Worm (Caenorhabditis elegans) whole organism, L3 larva: ENCODE results near the gene EGAP9.4.
"Not testable (repeated sequence)": the region's sequence is repeated elsewhere in the genome, so short reads cannot be mapped to it uniquely, and the experiment has no call there.

Experiments
- aly-2 ChIP-seq: fragments of 150-350 bp; optimal IDR thresholded peaks from 2 replicates; lab custom pipeline; 2014; ENCODE audit warnings: missing biosample characterization, missing genetic modification characterization
- ama-1 ChIP-seq: fragments of 150-350 bp; optimal IDR thresholded peaks from 2 replicates; lab custom pipeline; 2018
- ceh-16 ChIP-seq: sonication (generic microtip); optimal IDR thresholded peaks from 2 replicates; lab custom pipeline; 2017; ENCODE audit warnings: missing biosample characterization, missing genetic modification characterization
- daf-12 ChIP-seq: fragments of 150-350 bp; optimal IDR thresholded peaks from 2 replicates; lab custom pipeline; 2014; ENCODE audit warnings: missing biosample characterization, missing genetic modification reagents, missing genetic modification characterization
- egl-5 ChIP-seq: fragments of 150-350 bp; optimal IDR thresholded peaks from 2 replicates; lab custom pipeline; 2017; ENCODE audit warnings: missing biosample characterization, missing genetic modification reagents, missing genetic modification characterization, inconsistent platforms
- elt-1 ChIP-seq: fragments of 150-350 bp; optimal IDR thresholded peaks from 2 replicates; lab custom pipeline; 2014; ENCODE audit warnings: missing biosample characterization, missing genetic modification characterization
- elt-2 ChIP-seq: sonication (generic microtip); optimal IDR thresholded peaks from 2 replicates; lab custom pipeline; 2016; ENCODE audit warnings: missing genetic modification reagents, mild to moderate bottlenecking, missing genetic modification characterization, missing compliant biosample characterization
- elt-3 ChIP-seq, 3 experiments: fragments of 150-350 bp in 1 of 3; sonication (generic microtip) in 2 of 3; optimal IDR thresholded peaks; 2 replicates in 2 of 3; 4 replicates in 1 of 3; lab custom pipeline; 2014 to 2017; ENCODE audit warnings: missing biosample characterization in 3 of 3, missing genetic modification characterization in 3 of 3
- fkh-10 ChIP-seq: sonication (generic microtip); optimal IDR thresholded peaks from 2 replicates; lab custom pipeline; 2017; ENCODE audit warnings: missing biosample characterization, missing genetic modification reagents, missing genetic modification characterization
- fkh-2 ChIP-seq: fragments of 150-350 bp; optimal IDR thresholded peaks from 2 replicates; lab custom pipeline; 2014; ENCODE audit warnings: missing biosample characterization, missing genetic modification reagents, missing genetic modification characterization
- fos-1 ChIP-seq: fragments of 150-350 bp; optimal IDR thresholded peaks from 2 replicates; lab custom pipeline; 2014; ENCODE audit warnings: missing biosample characterization, missing genetic modification characterization
- hmg-11 ChIP-seq: sonication (generic microtip); optimal IDR thresholded peaks from 2 replicates; lab custom pipeline; 2016; ENCODE audit warnings: missing genetic modification characterization, missing compliant biosample characterization
- jun-1 ChIP-seq: fragments of 150-350 bp; optimal IDR thresholded peaks from 2 replicates; lab custom pipeline; 2014; ENCODE audit warnings: missing biosample characterization, missing genetic modification reagents, missing genetic modification characterization
- lin-39 ChIP-seq: fragments of 150-350 bp; optimal IDR thresholded peaks from 2 replicates; lab custom pipeline; 2018; ENCODE audit warnings: missing biosample characterization, missing genetic modification reagents, missing genetic modification characterization
- mdl-1 ChIP-seq: fragments of 150-350 bp; optimal IDR thresholded peaks from 2 replicates; lab custom pipeline; 2014; ENCODE audit warnings: missing biosample characterization, missing genetic modification characterization
- nfya-1 ChIP-seq: sonication (generic microtip); optimal IDR thresholded peaks from 2 replicates; lab custom pipeline; 2017; ENCODE audit warnings: missing genetic modification characterization, mild to moderate bottlenecking, missing compliant biosample characterization, antibody characterized with exemption, moderate library complexity; ENCODE audit not compliant: insufficient read depth
- nhr-11 ChIP-seq: fragments of 150-350 bp; optimal IDR thresholded peaks from 2 replicates; lab custom pipeline; 2014; ENCODE audit warnings: missing biosample characterization, missing genetic modification characterization
- nhr-12 ChIP-seq: fragments of 150-350 bp; optimal IDR thresholded peaks from 2 replicates; lab custom pipeline; 2014; ENCODE audit warnings: missing biosample characterization, missing genetic modification characterization
- nhr-23 ChIP-seq: fragments of 150-350 bp; optimal IDR thresholded peaks from 2 replicates; lab custom pipeline; 2014; ENCODE audit warnings: missing biosample characterization, missing genetic modification reagents, missing genetic modification characterization
- nhr-237 ChIP-seq: fragments of 150-350 bp; optimal IDR thresholded peaks from 2 replicates; lab custom pipeline; 2014; ENCODE audit warnings: missing biosample characterization, missing genetic modification characterization
- nhr-28 ChIP-seq: fragments of 150-350 bp; optimal IDR thresholded peaks from 2 replicates; lab custom pipeline; 2014; ENCODE audit warnings: missing biosample characterization, missing genetic modification characterization
- nhr-67 ChIP-seq: fragments of 150-350 bp; optimal IDR thresholded peaks from 2 replicates; lab custom pipeline; 2014; ENCODE audit warnings: missing biosample characterization, missing genetic modification characterization
- nhr-76 ChIP-seq: fragments of 150-350 bp; sonication (generic microtip); optimal IDR thresholded peaks from 5 replicates; lab custom pipeline; 2014; ENCODE audit warnings: missing biosample characterization, missing genetic modification characterization
- nhr-77 ChIP-seq: fragments of 150-350 bp; optimal IDR thresholded peaks from 2 replicates; lab custom pipeline; 2014; ENCODE audit warnings: missing biosample characterization, missing genetic modification characterization
- pha-4 ChIP-seq: fragments of 150-350 bp; optimal IDR thresholded peaks from 2 replicates; lab custom pipeline; 2014; ENCODE audit warnings: missing biosample characterization, missing genetic modification reagents, missing genetic modification characterization
- pqm-1 ChIP-seq: fragments of 150-350 bp; optimal IDR thresholded peaks from 2 replicates; lab custom pipeline; 2017; ENCODE audit warnings: missing biosample characterization, missing genetic modification characterization, inconsistent platforms
- skn-1 ChIP-seq: fragments of 150-350 bp; optimal IDR thresholded peaks from 2 replicates; lab custom pipeline; 2014; ENCODE audit warnings: missing biosample characterization, missing genetic modification characterization
- snpc-4 ChIP-seq: fragments of 150-350 bp; optimal IDR thresholded peaks from 2 replicates; lab custom pipeline; 2014; ENCODE audit warnings: missing biosample characterization, missing genetic modification characterization
- tbx-2 ChIP-seq: sonication (generic microtip); optimal IDR thresholded peaks from 2 replicates; lab custom pipeline; 2016; ENCODE audit warnings: mild to moderate bottlenecking, missing genetic modification characterization, missing compliant biosample characterization
- unc-62 ChIP-seq: fragments of 150-350 bp; sonication (generic microtip); optimal IDR thresholded peaks from 4 replicates; lab custom pipeline; 2014; ENCODE audit warnings: missing biosample characterization, missing genetic modification reagents, missing genetic modification characterization
- ztf-11 ChIP-seq: fragments of 150-350 bp; optimal IDR thresholded peaks from 2 replicates; lab custom pipeline; 2014; ENCODE audit warnings: missing biosample characterization, missing genetic modification characterization
- ztf-4 ChIP-seq: fragments of 150-350 bp; optimal IDR thresholded peaks from 2 replicates; lab custom pipeline; 2014; ENCODE audit warnings: missing biosample characterization, missing genetic modification characterization

Gene EGAP9.4

ce11 chrV:6575406-6576130, 1.1 kb upstream of the EGAP9.4 start, which contains the start of gene fut-2:
TSS of gene fut-2 (minus strand) at chrV:6575890.
- TF ChIP-seq egl-5, result no peak
- no peak for TF ChIP-seq fos-1 (tag; lab: Kevin White, UChicago)
- no peak for TF ChIP-seq nhr-77 (tag; lab: Kevin White, UChicago)
- no peak for TF ChIP-seq elt-1 (tag; lab: Kevin White, UChicago)
- peak; percentile 56 for TF ChIP-seq pha-4 (tag; lab: Kevin White, UChicago)
- peak; percentile 92 for TF ChIP-seq elt-2 (tag; lab: Kevin White, UChicago)
- TF ChIP-seq ama-1, result no peak
- TF ChIP-seq pqm-1, result peak; percentile 74
- no peak for TF ChIP-seq elt-3 (tag; optimal IDR thresholded peaks at IDR 0.05; lab: Kevin White, UChicago)
- no peak for TF ChIP-seq tbx-2
- no peak for TF ChIP-seq nhr-11 (tag; lab: Kevin White, UChicago)
- TF ChIP-seq nhr-76 (tag; lab: Kevin White, UChicago), result no peak
- peak; percentile 45 for TF ChIP-seq jun-1 (tag; lab: Kevin White, UChicago)
- no peak for TF ChIP-seq unc-62 (GFP tag; lab: Kevin White, UChicago)
- no peak for TF ChIP-seq nhr-23
- no peak for TF ChIP-seq nhr-12 (tag; lab: Kevin White, UChicago)
- no peak for TF ChIP-seq snpc-4

- TF ChIP-seq fos-1 (tag; lab: Kevin White, UChicago) (no peak), pqm-1 (peak; percentile 21), nhr-77 (tag; lab: Kevin White, UChicago) (no peak), elt-2 (tag; lab: Kevin White, UChicago) (peak; percentile 34), nhr-237 (tag; lab: Kevin White, UChicago) (no peak), skn-1 (no peak), jun-1 (tag; lab: Kevin White, UChicago) (no peak), nfya-1 (tag; lab: Kevin White, UChicago) (no peak)
Observed at ce11 chrV:6579992-6580391, 3.3 kb downstream of the EGAP9.4 start, which contains the start of gene EGAP9.3. TSS of gene EGAP9.3 (minus strand) at chrV:6580122.

- TF ChIP-seq hmg-11 (tag; lab: Kevin White, UChicago); egl-5; ztf-4: not testable (repeated sequence)
- TF ChIP-seq, all 47 proteins: peak for 0; not testable (repeated sequence) for 47
Observed at ce11 chrV:6581762-6582161, 5.1 kb downstream of the EGAP9.4 start, which contains the start of gene ZK1055.4. TSS of gene ZK1055.4 (plus strand) at chrV:6582062.

ce11 chrV:6590283-6590682, 13.6 kb downstream of the EGAP9.4 start, which contains the start of gene ZK1055.2:
TSS of gene ZK1055.2 (plus strand) at chrV:6590583.
- TF ChIP-seq mdl-1 (tag; lab: Kevin White, UChicago) (no peak), unc-62 (GFP tag; lab: Kevin White, UChicago) (no peak), nhr-76 (tag; lab: Kevin White, UChicago) (no peak), ama-1 (no peak), aly-2 (tag; lab: Kevin White, UChicago) (no peak), fkh-2 (tag; lab: Kevin White, UChicago) (no peak), nfya-1 (tag; lab: Kevin White, UChicago) (no peak), ceh-16 (no peak), lin-39 (tag; lab: Kevin White, UChicago) (no peak), elt-2 (tag; lab: Kevin White, UChicago) (no peak), ztf-11 (tag; lab: Kevin White, UChicago) (no peak), daf-12 (tag; lab: Kevin White, UChicago) (no peak), fkh-10 (GFP tag; lab: Kevin White, UChicago) (no peak), nhr-28 (tag; lab: Kevin White, UChicago) (no peak), elt-3 (tag; optimal IDR thresholded peaks at IDR 0.05; lab: Kevin White, UChicago) (no peak), jun-1 (tag; lab: Kevin White, UChicago) (no peak), pha-4 (tag; lab: Kevin White, UChicago) (no peak), nhr-67 (tag; lab: Kevin White, UChicago) (no peak), fos-1 (tag; lab: Kevin White, UChicago) (no peak), nhr-237 (tag; lab: Kevin White, UChicago) (no peak)
